Worm (Caenorhabditis elegans) whole organism, midembryonic: ENCODE data around the gene chs-2.

Experiments
- T22C8.4 ChIP-seq: fragments of 200-800 bp; sonication (Bioruptor generic); IDR thresholded peaks from 2 replicates; pipeline ENCODE4 v1.3.6; 2022; ENCODE audit warnings: missing genetic modification characterization, missing compliant biosample characterization
- cog-1 ChIP-seq: sonication (generic microtip); optimal IDR thresholded peaks from 2 replicates; lab custom pipeline; 2016; ENCODE audit warnings: missing genetic modification characterization, missing compliant biosample characterization
- flt-1 ChIP-seq: fragments of 200-800 bp; sonication (Bioruptor generic); IDR thresholded peaks from 2 replicates; pipeline ENCODE4 v1.3.6; 2022; ENCODE audit warnings: missing genetic modification characterization, missing compliant biosample characterization
- klf-2 ChIP-seq: fragments of 200-800 bp; sonication (Bioruptor generic); conservative IDR thresholded peaks from 2 replicates; pipeline ENCODE4 v1.3.6; 2022; ENCODE audit warnings: missing genetic modification reagents, missing genetic modification characterization, missing compliant biosample characterization
- med-1 ChIP-seq: sonication (generic microtip); optimal IDR thresholded peaks from 2 replicates; lab custom pipeline; 2017; ENCODE audit warnings: missing genetic modification characterization, mild to moderate bottlenecking, missing compliant biosample characterization, antibody characterized with exemption, missing genetic modification reagents; ENCODE audit not compliant: insufficient read depth
- ref-1 ChIP-seq: fragments of 200-800 bp; sonication (Bioruptor generic); conservative IDR thresholded peaks from 2 replicates; pipeline ENCODE4 v1.3.6; 2022; ENCODE audit warnings: missing genetic modification reagents, missing genetic modification characterization, missing compliant biosample characterization
- tab-1 ChIP-seq: fragments of 200-800 bp; sonication (Bioruptor generic); IDR thresholded peaks from 2 replicates; pipeline ENCODE4 v1.3.6; 2022; ENCODE audit warnings: missing genetic modification characterization, missing compliant biosample characterization
- ztf-23 ChIP-seq: fragments of 200-800 bp; sonication (Bioruptor generic); IDR thresholded peaks from 2 replicates; pipeline ENCODE4 v1.3.6; 2022; ENCODE audit warnings: missing genetic modification reagents, missing genetic modification characterization, missing compliant biosample characterization
- ztf-29 ChIP-seq: fragments of 200-800 bp; sonication (Bioruptor generic); IDR thresholded peaks from 2 replicates; pipeline ENCODE4 v1.3.6; 2022; ENCODE audit warnings: missing genetic modification reagents, missing genetic modification characterization, missing compliant biosample characterization

Gene chs-2

ce11 chrII:208097-208496 lies 11.3 kb downstream of the chs-2 start:
- TF ChIP-seq tab-1 (GFP tag; lab: Robert Waterston, UW) = no peak
- TF ChIP-seq ref-1 (GFP tag; lab: Robert Waterston, UW) = no peak
- no peak for TF ChIP-seq med-1 (GFP tag; lab: Kevin White, UChicago)
- no peak for TF ChIP-seq T22C8.4 (GFP tag; lab: Robert Waterston, UW)
- no peak for TF ChIP-seq ztf-29 (GFP tag; lab: Robert Waterston, UW)
- TF ChIP-seq ztf-23 (GFP tag; lab: Robert Waterston, UW) = no peak
- TF ChIP-seq klf-2 (GFP tag; lab: Robert Waterston, UW) = no peak
- no peak for TF ChIP-seq cog-1 (tag; lab: Kevin White, UChicago)
- no peak for TF ChIP-seq flt-1

ce11 chrII:216598-216997 lies 19.8 kb downstream of the chs-2 start, which contains the start of gene F48A11.4:
TSS of gene F48A11.4 (minus strand) at chrII:216621.
- TF ChIP-seq flt-1 (peak; percentile 75), cog-1 (tag; lab: Kevin White, UChicago) (peak; percentile 66), ref-1 (GFP tag; lab: Robert Waterston, UW) (no peak), ztf-23 (GFP tag; lab: Robert Waterston, UW) (peak; percentile 78)

ce11 chrII:217308-217707 lies 20.5 kb downstream of the chs-2 start:
- TF ChIP-seq ztf-29 (GFP tag; lab: Robert Waterston, UW) (no peak), klf-2 (GFP tag; lab: Robert Waterston, UW) (no peak), T22C8.4 (GFP tag; lab: Robert Waterston, UW) (no peak), ref-1 (GFP tag; lab: Robert Waterston, UW) (no peak), cog-1 (tag; lab: Kevin White, UChicago) (no peak), tab-1 (GFP tag; lab: Robert Waterston, UW) (no peak), ztf-23 (GFP tag; lab: Robert Waterston, UW) (no peak), med-1 (GFP tag; lab: Kevin White, UChicago) (no peak), flt-1 (no peak)

- no peak for TF ChIP-seq tab-1 (GFP tag; lab: Robert Waterston, UW)
- no peak for TF ChIP-seq flt-1
- no peak for TF ChIP-seq cog-1 (tag; lab: Kevin White, UChicago)
- TF ChIP-seq ref-1 (GFP tag; lab: Robert Waterston, UW) = no peak
- no peak for TF ChIP-seq med-1 (GFP tag; lab: Kevin White, UChicago)
- no peak for TF ChIP-seq T22C8.4 (GFP tag; lab: Robert Waterston, UW)
- no peak for TF ChIP-seq ztf-29 (GFP tag; lab: Robert Waterston, UW)
- TF ChIP-seq ztf-23 (GFP tag; lab: Robert Waterston, UW) = no peak
- no peak for TF ChIP-seq klf-2 (GFP tag; lab: Robert Waterston, UW)
Observed at ce11 chrII:219846-220503, 23.2 kb downstream of the chs-2 start.

- TF ChIP-seq tab-1 (GFP tag; lab: Robert Waterston, UW) (no peak), klf-2 (GFP tag; lab: Robert Waterston, UW) (no peak), ztf-23 (GFP tag; lab: Robert Waterston, UW) (no peak), cog-1 (tag; lab: Kevin White, UChicago) (no peak), ztf-29 (GFP tag; lab: Robert Waterston, UW) (no peak), med-1 (GFP tag; lab: Kevin White, UChicago) (no peak)
Observed at ce11 chrII:220602-221001, 23.8 kb downstream of the chs-2 start, which contains the start of gene ubxn-3. TSS of gene ubxn-3 (minus strand) at chrII:220667.

ce11 chrII:221212-221611 lies 24.4 kb downstream of the chs-2 start:
- no peak for TF ChIP-seq ztf-23 (GFP tag; lab: Robert Waterston, UW)
- no peak for TF ChIP-seq T22C8.4 (GFP tag; lab: Robert Waterston, UW)
- TF ChIP-seq tab-1 (GFP tag; lab: Robert Waterston, UW) = 0 out of 2 replicates have a peak, but pooled peaks have one; percentile 24
- 0 out of 2 replicates have a peak, but pooled peaks have one; percentile 58 for TF ChIP-seq flt-1
- TF ChIP-seq ref-1 (GFP tag; lab: Robert Waterston, UW) = no peak
- no peak for TF ChIP-seq klf-2 (GFP tag; lab: Robert Waterston, UW)
- no peak for TF ChIP-seq ztf-29 (GFP tag; lab: Robert Waterston, UW)
- TF ChIP-seq cog-1 (tag; lab: Kevin White, UChicago) = peak; percentile 20
- no peak for TF ChIP-seq med-1 (GFP tag; lab: Kevin White, UChicago)

- no peak for TF ChIP-seq ref-1 (GFP tag; lab: Robert Waterston, UW)
- TF ChIP-seq med-1 (GFP tag; lab: Kevin White, UChicago) = no peak
- no peak for TF ChIP-seq T22C8.4 (GFP tag; lab: Robert Waterston, UW)
- no peak for TF ChIP-seq ztf-29 (GFP tag; lab: Robert Waterston, UW)
- no peak for TF ChIP-seq klf-2 (GFP tag; lab: Robert Waterston, UW)
- TF ChIP-seq tab-1 (GFP tag; lab: Robert Waterston, UW) = no peak
- no peak for TF ChIP-seq ztf-23 (GFP tag; lab: Robert Waterston, UW)
- TF ChIP-seq flt-1 = no peak
- TF ChIP-seq cog-1 (tag; lab: Kevin White, UChicago) = no peak
Observed at ce11 chrII:232641-233040, 35.9 kb downstream of the chs-2 start, which contains the start of gene Y43H11AL.1. TSS of gene Y43H11AL.1 (minus strand) at chrII:232741.

- no peak for TF ChIP-seq cog-1 (tag; lab: Kevin White, UChicago)
- no peak for TF ChIP-seq tab-1 (GFP tag; lab: Robert Waterston, UW)
- TF ChIP-seq ztf-29 (GFP tag; lab: Robert Waterston, UW) = no peak
- TF ChIP-seq med-1 (GFP tag; lab: Kevin White, UChicago) = no peak
- TF ChIP-seq ref-1 (GFP tag; lab: Robert Waterston, UW) = no peak
- no peak for TF ChIP-seq T22C8.4 (GFP tag; lab: Robert Waterston, UW)
- TF ChIP-seq flt-1 = no peak
- TF ChIP-seq klf-2 (GFP tag; lab: Robert Waterston, UW) = no peak
- TF ChIP-seq ztf-23 (GFP tag; lab: Robert Waterston, UW) = no peak
Observed at ce11 chrII:237721-238120, 40.9 kb downstream of the chs-2 start, which contains the start of gene laat-1. TSS of gene laat-1 (minus strand) at chrII:237821.

- TF ChIP-seq ztf-23 (GFP tag; lab: Robert Waterston, UW) = no peak
- TF ChIP-seq med-1 (GFP tag; lab: Kevin White, UChicago) = no peak
- TF ChIP-seq ztf-29 (GFP tag; lab: Robert Waterston, UW) = no peak
- no peak for TF ChIP-seq klf-2 (GFP tag; lab: Robert Waterston, UW)
- TF ChIP-seq cog-1 (tag; lab: Kevin White, UChicago) = no peak
- no peak for TF ChIP-seq ref-1 (GFP tag; lab: Robert Waterston, UW)
- no peak for TF ChIP-seq flt-1
- TF ChIP-seq tab-1 (GFP tag; lab: Robert Waterston, UW) = no peak
- TF ChIP-seq T22C8.4 (GFP tag; lab: Robert Waterston, UW) = no peak
Observed at ce11 chrII:240043-240442, 43.3 kb downstream of the chs-2 start.
